Worm (Caenorhabditis elegans): ENCODE results near the gene VW02B12L.2.

Gene VW02B12L.2

DNA sequence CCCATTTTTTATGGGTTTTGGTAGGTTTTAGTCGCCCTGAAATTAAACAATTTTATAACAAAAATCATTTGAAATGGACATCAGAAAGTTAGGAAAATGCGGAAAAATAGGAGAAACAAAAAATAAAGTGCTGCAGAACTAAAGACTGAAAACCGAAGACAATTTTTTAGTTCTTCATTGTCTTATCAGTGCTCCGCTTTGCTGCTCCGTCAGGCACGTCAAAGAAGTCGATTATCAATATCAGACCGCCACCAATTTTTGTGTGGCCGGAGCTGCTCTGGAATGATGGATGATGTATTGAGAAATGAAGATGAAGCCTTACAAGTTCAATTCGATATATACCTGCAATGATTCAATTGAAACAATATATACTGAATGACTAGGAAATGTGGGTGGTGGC is 1.7 kb downstream of the VW02B12L.2 start, which contains the start of gene vha-6:
Gene vha-6, minus strand, starts transcription at position 36 of the 400 bp plus-strand sequence.
- peak; percentile 96 for TF ChIP-seq nhr-80 (tag; optimal IDR thresholded peaks at IDR 0.05)
- no peak for TF ChIP-seq ets-4 (GFP tag; optimal IDR thresholded peaks at IDR 0.05)

DNA sequence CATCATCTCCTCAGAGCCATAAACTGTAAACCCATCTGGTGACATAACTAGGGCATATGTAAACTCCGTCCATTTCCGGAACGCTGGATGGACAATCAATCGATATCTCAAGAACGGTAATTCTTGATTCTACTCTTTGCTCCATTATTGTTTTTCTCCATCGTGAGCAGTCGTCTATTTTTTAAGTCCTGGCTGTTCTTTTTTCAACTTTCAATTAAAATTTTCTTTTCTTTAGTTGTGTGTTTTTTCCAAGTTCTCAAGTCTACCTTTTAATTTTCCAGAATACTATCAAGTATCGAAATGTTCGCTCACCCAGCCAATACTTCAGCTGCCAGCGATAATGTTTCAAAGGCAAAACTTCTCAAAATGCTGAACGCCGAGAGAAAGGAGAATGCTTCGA is 6.2 kb downstream of the VW02B12L.2 start, which contains the start of gene C05D12.5:
Gene C05D12.5, plus strand, starts transcription at position 301 of the 400 bp plus-strand sequence.
- TF ChIP-seq ets-4 (GFP tag; optimal IDR thresholded peaks at IDR 0.05) (no peak), madf-6 (GFP tag; IDR thresholded peaks at IDR 0.05) (no peak), mel-28 (tag; optimal IDR thresholded peaks at IDR 0.05; ENCODE audit: borderline replicate concordance) (no peak), Y67H2A.10 (GFP tag; conservative IDR thresholded peaks at IDR 0.05) (no peak), athp-1 (tag; optimal IDR thresholded peaks at IDR 0.05) (no peak), aptf-2 (GFP tag; conservative IDR thresholded peaks at IDR 0.05) (no peak), rec-8 (tag; optimal IDR thresholded peaks at IDR 0.05) (no peak), cebp-2 (GFP tag; IDR thresholded peaks at IDR 0.05) (no peak), rpc-1 (optimal IDR thresholded peaks at IDR 0.05) (no peak), rpc-1 (tag; optimal IDR thresholded peaks at IDR 0.05) (no peak), F33H1.4 (GFP tag; IDR thresholded peaks at IDR 0.05) (no peak), tbp1 (GFP tag; optimal IDR thresholded peaks at IDR 0.05) (no peak), nhr-120 (GFP tag; IDR thresholded peaks at IDR 0.05) (no peak), chd-7 (tag; optimal IDR thresholded peaks at IDR 0.05) (no peak), bed-1 (GFP tag; IDR thresholded peaks at IDR 0.05) (no peak), sea-2 (GFP tag; IDR thresholded peaks at IDR 0.05) (no peak), Y79H2A.3 (GFP tag; conservative IDR thresholded peaks at IDR 0.05) (no peak), lin-35 (GFP tag; optimal IDR thresholded peaks at IDR 0.05) (no peak), ztf-28 (GFP tag; IDR thresholded peaks at IDR 0.05) (no peak), T07F8.4 (tag; optimal IDR thresholded peaks at IDR 0.05) (no peak)

DNA sequence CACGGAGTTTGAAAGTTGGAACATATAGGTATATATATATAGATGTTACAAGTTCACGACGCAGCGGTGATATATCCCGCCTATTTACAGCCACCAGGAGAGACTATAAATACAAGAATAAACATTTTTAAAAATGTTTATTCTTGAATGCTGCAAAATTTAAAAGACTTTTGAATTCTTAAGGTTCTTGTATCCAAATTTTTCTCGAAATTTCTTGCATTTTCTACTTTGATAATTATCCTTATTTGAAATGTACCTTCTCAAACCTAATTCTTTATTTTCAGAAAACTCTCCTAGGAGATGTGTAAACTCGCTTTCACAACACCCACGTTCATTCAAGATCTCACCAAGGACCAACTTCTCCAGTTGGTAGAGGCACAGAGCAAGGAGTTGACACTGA is 8.5 kb downstream of the VW02B12L.2 start, which contains the start of gene C05D12.4:
Gene C05D12.4, plus strand, starts transcription at position 301 of the 400 bp plus-strand sequence.
- TF ChIP-seq ztf-18 (tag; optimal IDR thresholded peaks at IDR 0.05) (no peak), lin-26 (GFP tag; IDR thresholded peaks at IDR 0.05) (no peak), F57A8.1 (GFP tag; optimal IDR thresholded peaks at IDR 0.05) (no peak), madf-3 (GFP tag; IDR thresholded peaks at IDR 0.05) (no peak), ccch-3 (GFP tag; optimal IDR thresholded peaks at IDR 0.05) (no peak), egrh-3 (GFP tag; IDR thresholded peaks at IDR 0.05) (no peak), fkh-3 (tag; optimal IDR thresholded peaks at IDR 0.05) (no peak), mcd-1 (GFP tag; IDR thresholded peaks at IDR 0.05) (no peak), mel-28 (tag; optimal IDR thresholded peaks at IDR 0.05; ENCODE audit: borderline replicate concordance) (no peak), tbp1 (GFP tag; optimal IDR thresholded peaks at IDR 0.05) (no peak), Y67H2A.10 (GFP tag; conservative IDR thresholded peaks at IDR 0.05) (no peak), madf-6 (GFP tag; IDR thresholded peaks at IDR 0.05) (no peak)

DNA sequence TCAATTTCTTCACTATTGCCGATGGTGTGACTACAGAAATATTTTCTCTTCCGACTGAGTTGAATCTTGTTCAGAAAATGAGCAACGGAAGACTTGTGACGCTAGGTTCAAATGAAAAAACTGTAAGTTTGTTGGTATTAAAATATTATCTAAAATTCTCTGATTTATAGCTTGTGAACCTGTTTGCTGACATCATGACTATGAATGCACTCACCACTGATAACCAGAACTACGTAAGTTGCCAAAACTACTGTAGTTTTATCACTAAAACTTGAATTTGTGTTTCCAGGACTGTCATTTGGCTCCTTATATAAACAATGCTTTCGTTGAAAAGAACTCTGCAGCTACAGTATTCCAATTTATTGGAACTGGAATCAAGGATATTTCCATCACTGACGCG is 11.5 kb downstream of the VW02B12L.2 start:
- TF ChIP-seq nhr-80 (tag; optimal IDR thresholded peaks at IDR 0.05) (peak; percentile 48), lin-35 (GFP tag; optimal IDR thresholded peaks at IDR 0.05) (no peak), dox-1 (GFP tag; IDR thresholded peaks at IDR 0.05) (no peak)

DNA sequence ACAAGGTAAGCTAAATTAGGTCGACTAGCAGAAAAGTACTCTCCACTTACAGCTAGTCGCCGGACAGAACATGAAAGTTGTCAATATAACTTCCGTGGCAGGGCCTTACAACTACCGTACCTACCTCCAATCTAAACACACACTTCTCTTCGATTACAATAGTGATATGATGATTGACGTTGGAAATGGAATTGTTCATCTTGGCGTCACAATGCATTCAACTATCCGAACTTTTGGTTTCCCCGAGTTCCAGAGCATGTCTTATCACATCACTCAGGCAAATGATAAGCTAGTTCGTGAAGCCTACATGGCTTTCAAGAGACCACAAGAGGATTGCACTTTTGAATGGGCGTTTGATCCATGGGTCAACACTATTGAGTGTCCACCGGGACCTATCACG is 12.8 kb downstream of the VW02B12L.2 start:
- no peak for TF ChIP-seq madf-3 (GFP tag; IDR thresholded peaks at IDR 0.05)
- 0 out of 2 replicates have a peak, but pooled peaks have one; percentile 41 for TF ChIP-seq dox-1 (GFP tag; IDR thresholded peaks at IDR 0.05)
- TF ChIP-seq nhr-80 (tag; optimal IDR thresholded peaks at IDR 0.05): peak; percentile 91
- TF ChIP-seq ets-4 (GFP tag; optimal IDR thresholded peaks at IDR 0.05): peak; percentile 47
- TF ChIP-seq let-607 (tag; optimal IDR thresholded peaks at IDR 0.05): peak in 1 of 2 experiments; percentile 15
- TF ChIP-seq hrde-1 (tag; optimal IDR thresholded peaks at IDR 0.05; ENCODE audit: borderline replicate concordance): no peak
- TF ChIP-seq atf-7 (tag; optimal IDR thresholded peaks at IDR 0.05): peak; percentile 27

Measured in whole organism, young adult.